Worm (Caenorhabditis elegans) whole organism, L2 larva: Measurements from ENCODE around the gene T24D5.2.

Source experiments
- C34F6.9 ChIP-seq: fragments of 150-350 bp; optimal IDR thresholded peaks from 2 replicates; lab custom pipeline; 2014; ENCODE audit warnings: missing biosample characterization, missing genetic modification characterization
- F13H6.1 ChIP-seq: sonication (generic microtip); optimal IDR thresholded peaks from 2 replicates; lab custom pipeline; 2016; ENCODE audit warnings: missing genetic modification characterization, missing compliant biosample characterization
- R02D3.7 ChIP-seq: fragments of 150-350 bp; optimal IDR thresholded peaks from 2 replicates; lab custom pipeline; 2014; ENCODE audit warnings: missing biosample characterization, missing genetic modification characterization
- Y55F3AM.14 ChIP-seq: fragments of 200-800 bp; sonication (Bioruptor generic); optimal IDR thresholded peaks from 2 replicates; lab custom pipeline; 2018; ENCODE audit warnings: mild to moderate bottlenecking, missing genetic modification characterization, missing compliant biosample characterization
- ZK546.5 ChIP-seq: sonication (generic microtip); optimal IDR thresholded peaks from 2 replicates; lab custom pipeline; 2017; ENCODE audit warnings: missing biosample characterization, missing genetic modification characterization
- alr-1 ChIP-seq: fragments of 150-350 bp; optimal IDR thresholded peaks from 2 replicates; lab custom pipeline; 2014; ENCODE audit warnings: missing biosample characterization, missing genetic modification characterization
- ama-1 ChIP-seq: fragments of 150-350 bp; optimal IDR thresholded peaks from 2 replicates; lab custom pipeline; 2018; ENCODE audit warnings: inconsistent platforms
- blmp-1 ChIP-seq: sonication (generic microtip); optimal IDR thresholded peaks from 2 replicates; lab custom pipeline; 2017; ENCODE audit warnings: missing genetic modification characterization, mild to moderate bottlenecking, missing compliant biosample characterization, antibody characterized with exemption, moderate library complexity; ENCODE audit not compliant: insufficient read depth
- ceh-16 ChIP-seq: fragments of 150-350 bp; optimal IDR thresholded peaks from 2 replicates; lab custom pipeline; 2014; ENCODE audit warnings: missing biosample characterization, missing genetic modification characterization
- crh-2 ChIP-seq: sonication (generic microtip); optimal IDR thresholded peaks from 2 replicates; lab custom pipeline; 2017; ENCODE audit warnings: missing biosample characterization, missing genetic modification characterization
- dmd-4 ChIP-seq: sonication (generic microtip); optimal IDR thresholded peaks from 2 replicates; lab custom pipeline; 2017; ENCODE audit warnings: missing biosample characterization, missing genetic modification characterization
- egl-27 ChIP-seq: sonication (generic microtip); optimal IDR thresholded peaks from 3 replicates; lab custom pipeline; 2017; ENCODE audit warnings: missing biosample characterization, missing genetic modification reagents, missing genetic modification characterization
- elt-1 ChIP-seq: fragments of 150-350 bp; optimal IDR thresholded peaks from 2 replicates; lab custom pipeline; 2014; ENCODE audit warnings: missing biosample characterization, missing genetic modification characterization
- elt-3 ChIP-seq: sonication (generic microtip); optimal IDR thresholded peaks from 2 replicates; lab custom pipeline; 2017; ENCODE audit warnings: missing biosample characterization, missing genetic modification characterization
- gmeb-1 ChIP-seq: fragments of 150-350 bp; optimal IDR thresholded peaks from 2 replicates; lab custom pipeline; 2014; ENCODE audit warnings: missing biosample characterization, missing genetic modification characterization
- lin-11 ChIP-seq: fragments of 150-350 bp; sonication (generic microtip); optimal IDR thresholded peaks from 2 replicates; lab custom pipeline; 2014; ENCODE audit warnings: missing biosample characterization, missing genetic modification characterization, inconsistent platforms, mixed read lengths
- lin-13 ChIP-seq: fragments of 150-350 bp; optimal IDR thresholded peaks from 2 replicates; lab custom pipeline; 2014; ENCODE audit warnings: missing biosample characterization, missing genetic modification reagents, missing genetic modification characterization
- lin-39 ChIP-seq: fragments of 150-350 bp; optimal IDR thresholded peaks from 2 replicates; lab custom pipeline; 2014; ENCODE audit warnings: missing biosample characterization, missing genetic modification reagents, missing genetic modification characterization
- lsy-2 ChIP-seq, 2 experiments: fragments of 150-350 bp in 1 of 2; sonication (generic microtip) in 1 of 2; optimal IDR thresholded peaks; 2 replicates each; lab custom pipeline; 2014 to 2017; ENCODE audit warnings: missing biosample characterization in 2 of 2, missing genetic modification characterization in 2 of 2
- mab-5 ChIP-seq: fragments of 150-350 bp; optimal IDR thresholded peaks from 2 replicates; lab custom pipeline; 2014; ENCODE audit warnings: missing biosample characterization, missing genetic modification characterization
- mbf-1 ChIP-seq: sonication (generic microtip); optimal IDR thresholded peaks from 2 replicates; lab custom pipeline; 2017; ENCODE audit warnings: missing biosample characterization, missing genetic modification characterization
- mdl-1 ChIP-seq, 2 experiments: fragments of 150-350 bp in 1 of 2; sonication (generic microtip) in 1 of 2; optimal IDR thresholded peaks; 2 replicates each; lab custom pipeline; 2017; ENCODE audit warnings: missing biosample characterization in 2 of 2, missing genetic modification characterization in 2 of 2
- nhr-10 ChIP-seq: sonication (generic microtip); optimal IDR thresholded peaks from 2 replicates; lab custom pipeline; 2017; ENCODE audit warnings: missing biosample characterization, missing genetic modification characterization
- nhr-11 ChIP-seq: fragments of 150-350 bp; optimal IDR thresholded peaks from 2 replicates; lab custom pipeline; 2014; ENCODE audit warnings: missing biosample characterization, missing genetic modification characterization
- nhr-12 ChIP-seq: fragments of 150-350 bp; optimal IDR thresholded peaks from 2 replicates; lab custom pipeline; 2014; ENCODE audit warnings: missing biosample characterization, missing genetic modification characterization
- nhr-129 ChIP-seq: fragments of 150-350 bp; optimal IDR thresholded peaks from 2 replicates; lab custom pipeline; 2014; ENCODE audit warnings: missing biosample characterization, missing genetic modification characterization
- nhr-21 ChIP-seq: fragments of 150-350 bp; optimal IDR thresholded peaks from 2 replicates; lab custom pipeline; 2014; ENCODE audit warnings: missing biosample characterization, missing genetic modification characterization
- nhr-23 ChIP-seq: fragments of 150-350 bp; optimal IDR thresholded peaks from 2 replicates; lab custom pipeline; 2014; ENCODE audit warnings: missing biosample characterization, missing genetic modification reagents, missing genetic modification characterization
- nhr-237 ChIP-seq: fragments of 150-350 bp; optimal IDR thresholded peaks from 2 replicates; lab custom pipeline; 2014; ENCODE audit warnings: missing biosample characterization, missing genetic modification characterization
- nhr-25 ChIP-seq: fragments of 150-350 bp; sonication (generic microtip); optimal IDR thresholded peaks from 3 replicates; lab custom pipeline; 2014; ENCODE audit warnings: missing biosample characterization, missing genetic modification characterization
- nhr-6 ChIP-seq: fragments of 150-350 bp; optimal IDR thresholded peaks from 2 replicates; lab custom pipeline; 2014; ENCODE audit warnings: missing biosample characterization, missing genetic modification characterization
- nhr-77 ChIP-seq: fragments of 150-350 bp; optimal IDR thresholded peaks from 2 replicates; lab custom pipeline; 2014; ENCODE audit warnings: missing biosample characterization, missing genetic modification characterization
- peb-1 ChIP-seq: fragments of 150-350 bp; optimal IDR thresholded peaks from 2 replicates; lab custom pipeline; 2014; ENCODE audit warnings: missing biosample characterization, missing genetic modification characterization
- sem-4 ChIP-seq: fragments of 150-350 bp; optimal IDR thresholded peaks from 2 replicates; lab custom pipeline; 2014; ENCODE audit warnings: missing biosample characterization, missing genetic modification reagents, missing genetic modification characterization
- skn-1 ChIP-seq: sonication (generic microtip); optimal IDR thresholded peaks from 2 replicates; lab custom pipeline; 2017; ENCODE audit warnings: missing biosample characterization, missing genetic modification characterization
- sma-9 ChIP-seq, 2 experiments: fragments of 150-350 bp in 1 of 2; sonication (generic microtip) in 1 of 2; optimal IDR thresholded peaks; 2 replicates each; lab custom pipeline; 2014 to 2016; ENCODE audit warnings: missing genetic modification characterization in 2 of 2, mild to moderate bottlenecking in 1 of 2, missing biosample characterization in 1 of 2, missing compliant biosample characterization in 1 of 2, missing genetic modification reagents in 1 of 2, moderate library complexity in 1 of 2
- snpc-4 ChIP-seq: fragments of 150-350 bp; optimal IDR thresholded peaks from 2 replicates; lab custom pipeline; 2014; ENCODE audit warnings: missing biosample characterization, missing genetic modification characterization
- unc-39 ChIP-seq: fragments of 150-350 bp; optimal IDR thresholded peaks from 2 replicates; lab custom pipeline; 2014; ENCODE audit warnings: missing biosample characterization, missing genetic modification characterization
- unc-55 ChIP-seq: fragments of 150-350 bp; sonication (generic microtip); optimal IDR thresholded peaks from 3 replicates; lab custom pipeline; 2014; ENCODE audit warnings: missing biosample characterization, missing genetic modification reagents, missing genetic modification characterization
- unc-62 ChIP-seq: fragments of 150-350 bp; optimal IDR thresholded peaks from 2 replicates; lab custom pipeline; 2014; ENCODE audit warnings: missing biosample characterization, missing genetic modification reagents, missing genetic modification characterization
- zag-1 ChIP-seq: fragments of 150-350 bp; optimal IDR thresholded peaks from 2 replicates; lab custom pipeline; 2014; ENCODE audit warnings: missing biosample characterization, missing genetic modification characterization
- ztf-11 ChIP-seq: sonication (generic microtip); optimal IDR thresholded peaks from 2 replicates; lab custom pipeline; 2017; ENCODE audit warnings: missing biosample characterization, missing genetic modification characterization
- ztf-4 ChIP-seq: fragments of 150-350 bp; optimal IDR thresholded peaks from 2 replicates; lab custom pipeline; 2014; ENCODE audit warnings: missing biosample characterization, missing genetic modification characterization

Gene T24D5.2

DNA sequence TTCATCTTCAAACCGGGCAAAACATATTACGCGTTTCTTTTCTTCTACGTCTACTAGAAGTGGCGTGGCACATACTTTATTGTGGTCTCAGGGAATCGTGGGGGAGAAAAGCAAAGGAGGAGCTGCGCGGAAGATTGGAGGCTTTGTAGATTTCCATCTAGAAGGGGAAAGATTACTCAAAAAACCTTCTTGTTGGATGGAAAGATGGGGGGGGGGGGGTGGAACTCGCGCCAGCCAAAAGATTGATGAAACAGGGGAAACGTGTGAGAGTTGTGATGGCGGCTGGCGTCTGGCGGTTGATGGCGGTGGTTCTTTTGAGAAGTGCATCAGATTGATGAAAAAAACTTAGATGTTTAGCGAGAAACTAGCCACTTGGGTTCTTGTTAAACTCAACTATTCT is 3.3 kb upstream of the T24D5.2 start:
- TF ChIP-seq nhr-129 (tag; lab: Kevin White, UChicago) (no peak), unc-55 (GFP tag; lab: Kevin White, UChicago) (peak; percentile 53)
- TF ChIP-seq, all 48 proteins: peak for 1

DNA sequence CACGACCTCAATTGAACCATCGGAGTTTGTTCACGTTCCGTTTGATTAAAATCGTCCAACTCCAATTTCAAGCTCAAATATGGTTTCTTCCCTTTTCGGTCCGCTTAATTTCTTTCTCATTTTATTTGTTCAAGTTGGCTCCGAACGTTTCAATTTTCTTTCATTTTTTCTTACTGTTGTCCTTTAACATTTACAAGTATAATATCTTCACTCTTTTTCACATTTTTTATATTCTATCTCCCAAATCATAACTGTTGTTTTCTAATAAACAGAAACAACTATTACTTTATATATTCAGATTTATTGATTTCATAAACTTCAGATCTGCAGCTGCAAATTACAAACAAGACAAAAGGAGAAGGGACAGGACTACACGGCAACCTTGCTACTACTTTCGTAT is 2.8 kb downstream of the T24D5.2 start:
- no peak for TF ChIP-seq Y55F3AM.14 (GFP tag; lab: Kevin White, UChicago)
- no peak for TF ChIP-seq alr-1 (tag; lab: Kevin White, UChicago)
- no peak for TF ChIP-seq skn-1
- no peak for TF ChIP-seq nhr-25
- TF ChIP-seq zag-1 = no peak
- TF ChIP-seq mdl-1 (tag; optimal IDR thresholded peaks at IDR 0.05; lab: Kevin White, UChicago) = no peak
- TF ChIP-seq gmeb-1 (tag; lab: Kevin White, UChicago) = no peak
- no peak for TF ChIP-seq sma-9 (GFP tag; optimal IDR thresholded peaks at IDR 0.05; lab: Kevin White, UChicago)
- no peak for TF ChIP-seq sma-9 (tag; optimal IDR thresholded peaks at IDR 0.05; lab: Kevin White, UChicago)
- TF ChIP-seq lsy-2 (tag; optimal IDR thresholded peaks at IDR 0.05; lab: Kevin White, UChicago) = no peak
- TF ChIP-seq lin-39 (tag; lab: Kevin White, UChicago) = no peak
- TF ChIP-seq nhr-10 (tag; lab: Kevin White, UChicago) = no peak
- no peak for TF ChIP-seq nhr-12 (tag; lab: Kevin White, UChicago)
- no peak for TF ChIP-seq ama-1

DNA sequence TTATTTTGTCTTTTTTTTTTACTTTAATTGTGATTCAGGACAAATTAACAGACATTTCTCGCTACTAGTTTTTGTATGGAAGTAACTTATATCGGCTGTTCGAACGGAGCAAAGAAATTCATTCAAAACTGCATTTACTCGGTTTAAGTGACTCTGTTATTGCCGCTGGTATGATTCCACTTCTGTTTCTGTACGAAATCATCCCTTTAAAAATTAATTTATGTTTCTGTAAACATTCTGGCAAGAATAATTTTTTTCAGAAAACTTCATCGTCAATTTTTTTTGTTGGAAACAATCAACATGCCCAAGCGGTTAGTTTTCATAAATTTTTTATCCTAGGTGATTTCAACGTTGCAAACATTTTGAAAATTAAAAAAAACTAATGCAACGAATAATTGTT is 6.5 kb downstream of the T24D5.2 start, which contains the start of gene T24D5.3:
Gene T24D5.3, plus strand, starts transcription at position 301 of the 400 bp plus-strand sequence.
- TF ChIP-seq F13H6.1 (tag; lab: Kevin White, UChicago) (no peak), snpc-4 (no peak), peb-1 (tag; lab: Kevin White, UChicago) (no peak), ztf-4 (tag; lab: Kevin White, UChicago) (no peak), unc-39 (tag; lab: Kevin White, UChicago) (no peak), egl-27 (no peak), ama-1 (no peak), nhr-12 (tag; lab: Kevin White, UChicago) (no peak), unc-62 (no peak), unc-55 (GFP tag; lab: Kevin White, UChicago) (no peak), nhr-6 (no peak), nhr-129 (tag; lab: Kevin White, UChicago) (no peak)

DNA sequence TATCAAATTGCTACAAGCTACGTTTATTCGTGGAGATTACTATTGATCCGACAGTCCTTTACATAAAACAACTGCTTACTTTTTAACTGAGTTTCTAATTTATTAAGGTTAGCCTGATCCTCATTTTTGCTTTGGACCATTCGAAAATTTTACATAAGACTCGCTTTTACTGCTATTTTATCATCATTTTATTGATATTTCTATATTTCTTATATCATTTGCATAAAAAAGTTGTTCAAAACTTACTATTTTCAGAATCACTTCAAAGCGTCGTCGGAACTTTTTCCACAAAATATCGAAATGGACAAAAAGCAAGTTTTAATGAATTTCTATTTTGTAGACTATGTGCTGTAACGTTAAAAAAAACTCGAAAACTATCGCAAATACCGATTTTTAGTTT is 11.8 kb downstream of the T24D5.2 start, which contains the start of gene T24D5.1:
Gene T24D5.1, plus strand, starts transcription at position 301 of the 400 bp plus-strand sequence.
- TF ChIP-seq unc-55 (GFP tag; lab: Kevin White, UChicago) (no peak), gmeb-1 (tag; lab: Kevin White, UChicago) (no peak), nhr-25 (no peak), C34F6.9 (no peak), mbf-1 (tag; lab: Kevin White, UChicago) (no peak), egl-27 (no peak), crh-2 (no peak), elt-3 (tag; lab: Kevin White, UChicago) (no peak)

DNA sequence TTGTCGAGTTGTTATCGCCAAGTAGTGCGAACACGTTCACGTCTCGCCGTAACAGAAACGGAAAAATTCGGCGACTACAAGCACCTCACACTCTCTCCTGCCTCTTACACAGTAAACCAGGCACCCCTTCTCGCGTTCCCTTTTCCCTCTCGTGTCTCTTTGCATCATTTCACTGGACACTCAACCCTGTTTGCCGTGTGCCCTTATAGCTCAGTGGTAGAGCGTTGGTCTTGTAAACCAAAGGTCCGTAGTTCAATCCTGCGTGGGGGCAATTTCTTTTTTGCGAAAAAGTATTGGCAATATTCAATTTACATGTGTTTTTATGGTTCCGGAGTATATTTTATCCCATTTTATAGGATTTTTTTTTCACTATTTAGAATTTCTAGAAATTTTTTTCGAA is 22.7 kb downstream of the T24D5.2 start:
- peak; percentile 29 for TF ChIP-seq mab-5 (tag; lab: Kevin White, UChicago)
- TF ChIP-seq crh-2 = peak; percentile 72
- no peak for TF ChIP-seq nhr-25
- peak; percentile 74 for TF ChIP-seq F13H6.1 (tag; lab: Kevin White, UChicago)
- peak; percentile 88 for TF ChIP-seq nhr-129 (tag; lab: Kevin White, UChicago)
- no peak for TF ChIP-seq R02D3.7
- TF ChIP-seq nhr-12 (tag; lab: Kevin White, UChicago) = peak; percentile 16
- TF ChIP-seq dmd-4 = no peak
- peak; percentile 62 for TF ChIP-seq nhr-21
- TF ChIP-seq ZK546.5 (tag; lab: Kevin White, UChicago) = no peak
- TF ChIP-seq zag-1 = peak; percentile 18
- no peak for TF ChIP-seq elt-1 (tag; lab: Kevin White, UChicago)
- TF ChIP-seq lin-11 (tag; lab: Kevin White, UChicago) = peak; percentile 44
- TF ChIP-seq nhr-11 (tag; lab: Kevin White, UChicago) = no peak
- no peak for TF ChIP-seq lin-39 (tag; lab: Kevin White, UChicago)
- TF ChIP-seq ztf-11 = no peak
- no peak for TF ChIP-seq skn-1
- peak; percentile 68 for TF ChIP-seq gmeb-1 (tag; lab: Kevin White, UChicago)
- peak; percentile 54 for TF ChIP-seq C34F6.9
- peak; percentile 28 for TF ChIP-seq Y55F3AM.14 (GFP tag; lab: Kevin White, UChicago)
- TF ChIP-seq ztf-4 (tag; lab: Kevin White, UChicago) = no peak
- no peak for TF ChIP-seq unc-62
- no peak for TF ChIP-seq elt-3 (tag; lab: Kevin White, UChicago)
- peak; percentile 86 for TF ChIP-seq sma-9 (GFP tag; optimal IDR thresholded peaks at IDR 0.05; lab: Kevin White, UChicago)
- TF ChIP-seq sma-9 (tag; optimal IDR thresholded peaks at IDR 0.05; lab: Kevin White, UChicago) = no peak
- no peak for TF ChIP-seq nhr-77 (tag; lab: Kevin White, UChicago)
- no peak for TF ChIP-seq snpc-4
- TF ChIP-seq sem-4 (tag; lab: Kevin White, UChicago) = peak; percentile 33
- no peak for TF ChIP-seq nhr-23 (tag; lab: Kevin White, UChicago)
- peak; percentile 66 for TF ChIP-seq egl-27
- peak; percentile 51 for TF ChIP-seq lin-13 (GFP tag; lab: Kevin White, UChicago)
- no peak for TF ChIP-seq ceh-16 (tag; lab: Kevin White, UChicago)
- TF ChIP-seq lsy-2 (tag; optimal IDR thresholded peaks at IDR 0.05; lab: Kevin White, UChicago) = peak in 1 of 2 experiments; percentile 52
- TF ChIP-seq nhr-237 (tag; lab: Kevin White, UChicago) = no peak
- no peak for TF ChIP-seq blmp-1 (tag; lab: Kevin White, UChicago)
